Fruit fly (Drosophila melanogaster): ENCODE data around the gene primo-1.

primo-1 gene

DNA sequence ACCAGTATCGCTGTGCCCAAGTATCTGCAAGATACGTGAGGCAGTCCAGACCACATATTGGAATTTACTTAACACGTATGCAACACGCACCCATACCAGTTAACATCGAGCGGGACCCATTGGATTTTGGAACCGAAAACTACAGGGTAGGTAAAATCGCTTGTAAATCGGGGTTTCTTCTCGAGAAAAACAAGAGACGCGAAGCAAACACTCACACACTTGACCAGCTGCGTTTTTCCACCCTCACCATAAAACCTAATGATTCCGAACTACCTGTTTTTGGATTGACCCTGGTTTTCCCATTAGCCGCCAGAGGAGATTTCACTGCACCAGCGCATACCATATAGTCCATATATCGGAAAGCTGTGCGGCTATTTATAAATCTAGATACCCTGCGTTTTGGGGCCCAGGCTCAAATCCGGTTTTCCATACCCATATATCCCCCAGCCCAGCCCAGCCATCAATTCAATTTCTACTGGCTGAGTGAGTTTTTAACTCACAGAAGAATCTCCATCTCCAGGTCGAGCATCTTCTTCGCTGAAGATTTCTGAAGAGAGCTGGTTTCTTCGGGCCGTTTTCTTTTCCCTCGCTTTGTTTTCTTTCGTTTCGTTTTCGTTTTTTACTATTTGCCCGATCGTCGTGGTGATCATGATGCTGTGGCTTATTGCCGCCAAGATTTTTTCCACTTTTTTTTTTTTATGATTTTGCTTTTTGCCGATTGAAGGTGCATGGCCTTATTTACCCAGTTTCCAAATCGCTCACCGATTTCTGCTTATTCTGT is 4.2 kb upstream of the primo-1 start:
- TF ChIP-seq kni (GFP tag; optimal IDR thresholded peaks at IDR 0.05) (peak; percentile 59), CG7839 (tag; optimal IDR thresholded peaks at IDR 0.05) (no peak), CG4820 (GFP tag; optimal IDR thresholded peaks at IDR 0.05) (no peak), abd-A (tag; optimal IDR thresholded peaks at IDR 0.05) (peak; percentile 11), z (GFP tag; IDR thresholded peaks at IDR 0.05) (peak; percentile 88), chinmo (GFP tag; IDR thresholded peaks at IDR 0.05; ENCODE audit: partially characterized antibody) (0 out of 4 replicates have a peak, but pooled peaks have one; percentile 38), CG10274 (GFP tag; optimal IDR thresholded peaks at IDR 0.05) (peak; percentile 44), D19A (tag; optimal IDR thresholded peaks at IDR 0.05) (peak; percentile 50), Deaf1 (tag; optimal IDR thresholded peaks at IDR 0.05) (peak; percentile 4), ac (GFP tag; optimal IDR thresholded peaks at IDR 0.05) (peak; percentile 27), cg (GFP tag; optimal IDR thresholded peaks at IDR 0.05) (peak; percentile 17), salm (tag; optimal IDR thresholded peaks at IDR 0.05) (no peak), Dbx (GFP tag; IDR thresholded peaks at IDR 0.05) (no peak), D19B (GFP tag; optimal IDR thresholded peaks at IDR 0.05) (peak; percentile 68), insv (GFP tag; optimal IDR thresholded peaks at IDR 0.05) (peak in 1 of 2 experiments; percentile 66), CG1792 (GFP tag; optimal IDR thresholded peaks at IDR 0.05) (no peak), Elba2 (GFP tag; optimal IDR thresholded peaks at IDR 0.05) (no peak), bsh (GFP tag; optimal IDR thresholded peaks at IDR 0.05) (peak in 1 of 2 experiments; percentile 28), CG13894 (tag; optimal IDR thresholded peaks at IDR 0.05) (peak; percentile 51), Fer1 (GFP tag; optimal IDR thresholded peaks at IDR 0.05) (no peak), Med (GFP tag) (peak; percentile 34), nom (GFP tag; optimal IDR thresholded peaks at IDR 0.05) (peak; percentile 85), pros (GFP tag; optimal IDR thresholded peaks at IDR 0.05) (peak; percentile 97), CG12769 (tag; optimal IDR thresholded peaks at IDR 0.05) (peak; percentile 19), trem (tag; optimal IDR thresholded peaks at IDR 0.05) (no peak), CG17359 (tag; optimal IDR thresholded peaks at IDR 0.05) (no peak), Blimp-1 (GFP tag; optimal IDR thresholded peaks at IDR 0.05) (peak; percentile 30), cad (GFP tag; optimal IDR thresholded peaks at IDR 0.05) (peak; percentile 82), CG10654 (GFP tag; optimal IDR thresholded peaks at IDR 0.05) (no peak), CG2199 (GFP tag; IDR thresholded peaks at IDR 0.05) (0 out of 3 replicates have a peak, but pooled peaks have one; percentile 24), emc (GFP tag; optimal IDR thresholded peaks at IDR 0.05) (no peak), Ssrp (tag; optimal IDR thresholded peaks at IDR 0.05) (no peak), zen (tag; optimal IDR thresholded peaks at IDR 0.05) (peak; percentile 73), CG3407 (GFP tag; optimal IDR thresholded peaks at IDR 0.05) (no peak)

dm6 chr3R:13715012-13715673 is 3.5 kb upstream of the primo-1 start, which contains the start of gene kmr:
kmr (plus strand) TSS chr3R:13715207.
- TF ChIP-seq crp (GFP tag; optimal IDR thresholded peaks at IDR 0.05) (no peak), CG4328 (GFP tag; optimal IDR thresholded peaks at IDR 0.05) (no peak), NC2β (GFP tag; optimal IDR thresholded peaks at IDR 0.05) (peak; percentile 38), pho (GFP tag; optimal IDR thresholded peaks at IDR 0.05) (no peak), lmd (GFP tag; IDR thresholded peaks at IDR 0.05) (no peak), maf-S (GFP tag; optimal IDR thresholded peaks at IDR 0.05) (no peak), shn (GFP tag; optimal IDR thresholded peaks at IDR 0.05) (no peak), D19A (tag; optimal IDR thresholded peaks at IDR 0.05) (peak; percentile 14), Rx (GFP tag; IDR thresholded peaks at IDR 0.05) (no peak), nerfin-2 (GFP tag; IDR thresholded peaks at IDR 0.05; ENCODE audit: partially characterized antibody) (peak; percentile 14; the same call in 1 of the 2 replicates), sens (GFP tag) (peak; percentile 68), CG7839 (tag; optimal IDR thresholded peaks at IDR 0.05) (peak; percentile 12), CG17802 (tag; optimal IDR thresholded peaks at IDR 0.05) (no peak), ac (GFP tag; optimal IDR thresholded peaks at IDR 0.05) (peak; percentile 44), Hmx (GFP tag; optimal IDR thresholded peaks at IDR 0.05) (no peak), HmgZ (tag; optimal IDR thresholded peaks at IDR 0.05) (peak; percentile 47), Adf1 (GFP tag; IDR thresholded peaks at IDR 0.05) (peak; percentile 67)
